Fruit fly (Drosophila melanogaster) whole organism, prepupa: ENCODE measurements around the gene CG31220.

Source experiments
- CG10631 ChIP-seq: fragments of 200-800 bp; sonication (Bioruptor generic); optimal IDR thresholded peaks from 2 replicates; lab custom pipeline; 2016; ENCODE audit warnings: missing biosample characterization, missing genetic modification characterization
- CG10669 ChIP-seq: fragments of 200-800 bp; sonication (Bioruptor generic); optimal IDR thresholded peaks from 3 replicates; lab custom pipeline; 2018; ENCODE audit warnings: missing biosample characterization, mild to moderate bottlenecking, missing genetic modification characterization, moderate library complexity
- CG11294 ChIP-seq: fragments of 200-800 bp; sonication (Bioruptor generic); IDR thresholded peaks from 2 replicates; pipeline ENCODE4 v1.3.6; 2022; ENCODE audit warnings: missing biosample characterization, missing genetic modification characterization
- CG11762 ChIP-seq: fragments of 200-800 bp; sonication (Bioruptor generic); optimal IDR thresholded peaks from 3 replicates; lab custom pipeline; 2016; ENCODE audit warnings: missing biosample characterization, missing genetic modification characterization; ENCODE audit not compliant: insufficient read depth
- CG11902 ChIP-seq: fragments of 200-800 bp; sonication (Bioruptor generic); optimal IDR thresholded peaks from 3 replicates; lab custom pipeline; 2016; ENCODE audit warnings: missing biosample characterization, missing genetic modification characterization
- CG15336 ChIP-seq: fragments of 200-800 bp; sonication (Bioruptor generic); IDR thresholded peaks from 2 replicates; pipeline ENCODE4 v1.3.6; 2022; ENCODE audit warnings: missing biosample characterization, missing genetic modification characterization
- CG1621 ChIP-seq: fragments of 200-800 bp; sonication (Bioruptor generic); optimal IDR thresholded peaks from 3 replicates; lab custom pipeline; 2018; ENCODE audit warnings: missing biosample characterization, mild to moderate bottlenecking, missing genetic modification characterization
- CG16779 ChIP-seq: fragments of 200-800 bp; sonication (Bioruptor generic); optimal IDR thresholded peaks from 3 replicates; lab custom pipeline; 2017; ENCODE audit warnings: missing biosample characterization, mild to moderate bottlenecking, missing genetic modification characterization
- CG3032 ChIP-seq: fragments of 200-800 bp; optimal IDR thresholded peaks from 2 replicates; lab custom pipeline; 2019; ENCODE audit warnings: missing biosample characterization, mild to moderate bottlenecking, missing genetic modification characterization, moderate library complexity
- CG31627 ChIP-seq: fragments of 200-800 bp; sonication (Bioruptor generic); optimal IDR thresholded peaks from 3 replicates; lab custom pipeline; 2016; ENCODE audit warnings: missing biosample characterization, missing genetic modification characterization
- CG32006 ChIP-seq: fragments of 200-800 bp; sonication (Bioruptor generic); optimal IDR thresholded peaks from 3 replicates; lab custom pipeline; 2017; ENCODE audit warnings: missing biosample characterization, mild to moderate bottlenecking, missing genetic modification characterization
- CG34406 ChIP-seq: fragments of 200-800 bp; sonication (Bioruptor generic); optimal IDR thresholded peaks from 3 replicates; lab custom pipeline; 2016; ENCODE audit warnings: missing biosample characterization, missing genetic modification characterization
- CG4318 ChIP-seq: fragments of 200-800 bp; sonication (Bioruptor generic); optimal IDR thresholded peaks from 3 replicates; lab custom pipeline; 2017; ENCODE audit warnings: missing biosample characterization, mild to moderate bottlenecking, missing genetic modification characterization
- CG6276 ChIP-seq: fragments of 200-800 bp; sonication (Bioruptor generic); optimal IDR thresholded peaks from 2 replicates; lab custom pipeline; 2017; ENCODE audit warnings: missing biosample characterization, mild to moderate bottlenecking, missing genetic modification characterization
- CG6808 ChIP-seq: fragments of 200-800 bp; sonication (Bioruptor generic); optimal IDR thresholded peaks from 3 replicates; lab custom pipeline; 2017; ENCODE audit warnings: missing biosample characterization, missing genetic modification characterization, mild to moderate bottlenecking, moderate library complexity, missing genetic modification reagents
- CG6854 ChIP-seq: fragments of 200-800 bp; sonication (Bioruptor generic); optimal IDR thresholded peaks from 2 replicates; lab custom pipeline; 2017; ENCODE audit warnings: missing biosample characterization, mild to moderate bottlenecking, missing genetic modification characterization
- CG7368 ChIP-seq: fragments of 200-800 bp; sonication (Bioruptor generic); optimal IDR thresholded peaks from 3 replicates; lab custom pipeline; 2016; ENCODE audit warnings: missing biosample characterization, missing genetic modification characterization
- CG8119 ChIP-seq: fragments of 200-800 bp; sonication (Bioruptor generic); IDR thresholded peaks from 3 replicates; pipeline ENCODE4 v1.3.6; 2022; ENCODE audit warnings: missing biosample characterization, missing genetic modification characterization
- CG8319 ChIP-seq: fragments of 200-800 bp; sonication (Bioruptor generic); optimal IDR thresholded peaks from 3 replicates; lab custom pipeline; 2016; ENCODE audit warnings: missing biosample characterization, missing genetic modification characterization
- CG8632 ChIP-seq: fragments of 200-800 bp; sonication (Bioruptor generic); optimal IDR thresholded peaks from 3 replicates; lab custom pipeline; 2016; ENCODE audit warnings: missing biosample characterization, missing genetic modification characterization
- CG9139 ChIP-seq: fragments of 200-800 bp; sonication (Bioruptor generic); optimal IDR thresholded peaks from 3 replicates; lab custom pipeline; 2017; ENCODE audit warnings: missing biosample characterization, mild to moderate bottlenecking, missing genetic modification characterization
- Eip75B ChIP-seq: fragments of 200-800 bp; sonication (Bioruptor generic); optimal IDR thresholded peaks from 3 replicates; lab custom pipeline; 2016; ENCODE audit warnings: missing biosample characterization, missing genetic modification characterization
- Eip93F ChIP-seq: fragments of 200-800 bp; sonication (Bioruptor generic); optimal IDR thresholded peaks from 2 replicates; lab custom pipeline; 2016; ENCODE audit warnings: missing biosample characterization, mild to moderate bottlenecking, missing genetic modification characterization
- Ets21C ChIP-seq: fragments of 200-800 bp; sonication (Bioruptor generic); optimal IDR thresholded peaks from 3 replicates; lab custom pipeline; 2016; ENCODE audit warnings: missing biosample characterization, missing genetic modification characterization
- Ets96B ChIP-seq: fragments of 200-800 bp; optimal IDR thresholded peaks from 2 replicates; lab custom pipeline; 2019; ENCODE audit warnings: missing biosample characterization, mild to moderate bottlenecking, missing genetic modification characterization, moderate library complexity
- Hr38 ChIP-seq: sonication (Bioruptor generic); optimal IDR thresholded peaks from 2 replicates; lab custom pipeline; 2016; ENCODE audit warnings: missing biosample characterization, missing genetic modification characterization
- Hr39 ChIP-seq: fragments of 200-800 bp; sonication (Bioruptor generic); optimal IDR thresholded peaks from 2 replicates; lab custom pipeline; 2016; ENCODE audit warnings: missing biosample characterization, missing genetic modification characterization
- Hr4 ChIP-seq: fragments of 200-800 bp; sonication (Bioruptor generic); optimal IDR thresholded peaks from 3 replicates; lab custom pipeline; 2016; ENCODE audit warnings: missing biosample characterization, missing genetic modification characterization
- Lpt ChIP-seq: fragments of 200-800 bp; sonication (Bioruptor generic); optimal IDR thresholded peaks from 3 replicates; lab custom pipeline; 2016; ENCODE audit warnings: missing biosample characterization, missing genetic modification characterization
- Met ChIP-seq: fragments of 200-800 bp; sonication (Bioruptor generic); optimal IDR thresholded peaks from 3 replicates; lab custom pipeline; 2016; ENCODE audit warnings: missing biosample characterization, missing genetic modification characterization
- OdsH ChIP-seq: fragments of 200-800 bp; sonication (Bioruptor generic); optimal IDR thresholded peaks from 3 replicates; lab custom pipeline; 2016; ENCODE audit warnings: missing biosample characterization, missing genetic modification characterization
- Smox ChIP-seq: fragments of 200-800 bp; sonication (Bioruptor generic); optimal IDR thresholded peaks from 3 replicates; lab custom pipeline; 2016; ENCODE audit warnings: missing biosample characterization, missing genetic modification characterization
- Sox102F ChIP-seq: fragments of 200-800 bp; sonication (Bioruptor generic); optimal IDR thresholded peaks from 2 replicates; lab custom pipeline; 2016; ENCODE audit warnings: missing biosample characterization, mild to moderate bottlenecking, missing genetic modification characterization
- Sox15 ChIP-seq: fragments of 200-800 bp; sonication (Bioruptor generic); optimal IDR thresholded peaks from 3 replicates; lab custom pipeline; 2016; ENCODE audit warnings: missing biosample characterization, missing genetic modification characterization
- achi ChIP-seq: fragments of 200-800 bp; sonication (Bioruptor generic); optimal IDR thresholded peaks from 3 replicates; lab custom pipeline; 2016; ENCODE audit warnings: missing biosample characterization, missing genetic modification characterization
- acj6 ChIP-seq: fragments of 200-800 bp; sonication (Bioruptor generic); optimal IDR thresholded peaks from 3 replicates; lab custom pipeline; 2016; ENCODE audit warnings: missing biosample characterization, missing genetic modification characterization
- cyc ChIP-seq: fragments of 200-800 bp; sonication (Bioruptor generic); optimal IDR thresholded peaks from 3 replicates; lab custom pipeline; 2016; ENCODE audit warnings: missing biosample characterization, missing genetic modification characterization
- dac ChIP-seq: fragments of 200-800 bp; sonication (Bioruptor generic); optimal IDR thresholded peaks from 2 replicates; lab custom pipeline; 2017; ENCODE audit warnings: missing biosample characterization, mild to moderate bottlenecking, missing genetic modification characterization
- dsx ChIP-seq: fragments of 200-800 bp; optimal IDR thresholded peaks from 3 replicates; lab custom pipeline; 2019; ENCODE audit warnings: missing biosample characterization, mild to moderate bottlenecking, missing genetic modification characterization, moderate library complexity; ENCODE audit not compliant: poor library complexity, severe bottlenecking
- eg ChIP-seq: fragments of 200-800 bp; sonication (Bioruptor generic); IDR thresholded peaks from 3 replicates; pipeline ENCODE4 v1.3.6; 2022; ENCODE audit warnings: missing biosample characterization, missing genetic modification characterization
- fd59A ChIP-seq: fragments of 200-800 bp; sonication (Bioruptor generic); optimal IDR thresholded peaks from 2 replicates; lab custom pipeline; 2017; ENCODE audit warnings: missing biosample characterization, mild to moderate bottlenecking, missing genetic modification characterization, missing genetic modification reagents
- fd85E ChIP-seq: fragments of 200-800 bp; sonication (Bioruptor generic); optimal IDR thresholded peaks from 3 replicates; lab custom pipeline; 2016; ENCODE audit warnings: missing biosample characterization, missing genetic modification characterization
- lz ChIP-seq: fragments of 200-800 bp; sonication (Bioruptor generic); optimal IDR thresholded peaks from 3 replicates; lab custom pipeline; 2016; ENCODE audit warnings: missing biosample characterization, missing genetic modification characterization
- net ChIP-seq: fragments of 200-800 bp; sonication (Bioruptor generic); optimal IDR thresholded peaks from 3 replicates; lab custom pipeline; 2016; ENCODE audit warnings: missing biosample characterization, missing genetic modification characterization
- pdm3 ChIP-seq: fragments of 200-800 bp; sonication (Bioruptor generic); optimal IDR thresholded peaks from 3 replicates; lab custom pipeline; 2016; ENCODE audit warnings: missing biosample characterization, missing genetic modification characterization
- salr ChIP-seq, 2 experiments: fragments of 200-800 bp; sonication (Bioruptor generic); optimal IDR thresholded peaks; 3 replicates each; lab custom pipeline; 2016 to 2018; ENCODE audit warnings: missing biosample characterization in 2 of 2, missing genetic modification characterization in 2 of 2, mild to moderate bottlenecking in 1 of 2
- spab ChIP-seq: fragments of 200-800 bp; sonication (Bioruptor generic); optimal IDR thresholded peaks from 2 replicates; lab custom pipeline; 2017; ENCODE audit warnings: missing biosample characterization, mild to moderate bottlenecking, missing genetic modification characterization, missing genetic modification reagents
- ss ChIP-seq, 2 experiments: fragments of 200-800 bp; sonication (Bioruptor generic); optimal IDR thresholded peaks; 2 replicates in 1 of 2; 3 replicates in 1 of 2; lab custom pipeline; 2017 to 2018; ENCODE audit warnings: mild to moderate bottlenecking in 2 of 2, missing biosample characterization in 2 of 2, missing genetic modification characterization in 2 of 2, moderate library complexity in 1 of 2
- svp ChIP-seq: fragments of 200-800 bp; sonication (Bioruptor generic); peaks from one replicate; lab custom pipeline; 2016; ENCODE audit warnings: missing biosample characterization, missing genetic modification characterization
- topi ChIP-seq: fragments of 200-800 bp; sonication (Bioruptor generic); optimal IDR thresholded peaks from 3 replicates; lab custom pipeline; 2016; ENCODE audit warnings: missing biosample characterization, missing genetic modification characterization
- vri ChIP-seq: fragments of 200-800 bp; sonication (Bioruptor generic); optimal IDR thresholded peaks from 3 replicates; lab custom pipeline; 2016; ENCODE audit warnings: missing biosample characterization, mild to moderate bottlenecking, missing genetic modification characterization

The CG31220 gene

DNA sequence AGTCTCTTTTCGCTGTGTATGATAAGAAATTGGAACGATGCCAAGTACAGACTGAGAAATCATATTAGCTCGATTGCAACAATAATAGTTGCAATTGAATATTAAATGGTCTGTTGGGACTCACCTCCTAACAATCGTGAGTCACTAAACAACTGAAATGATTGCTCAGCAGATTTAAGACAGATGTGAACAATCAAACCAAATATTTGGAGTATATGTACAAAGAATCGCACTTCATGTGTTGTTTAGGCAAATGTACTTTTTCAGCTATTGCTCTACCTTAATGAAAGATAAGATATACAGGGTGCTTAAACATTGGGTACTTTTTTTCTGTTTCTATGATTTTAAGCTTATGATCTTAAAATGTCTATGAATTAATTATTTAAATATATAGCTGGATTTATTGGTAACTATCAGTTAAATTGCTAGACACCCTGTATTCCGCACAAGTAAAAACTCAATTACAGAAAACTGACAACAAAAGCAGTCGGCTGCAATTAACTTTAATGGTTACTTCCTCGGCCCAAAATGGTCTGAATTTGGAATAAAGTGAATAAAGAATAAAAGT, 6.7 kb upstream of the CG31220 start:
- TF ChIP-seq CG8319: peak; percentile 45
- peak; percentile 86 for TF ChIP-seq Hr4 (GFP tag; lab: Kevin White, UChicago)
- peak; percentile 50 for TF ChIP-seq CG16779 (tag; lab: Kevin White, UChicago)
- peak; percentile 82 for TF ChIP-seq CG32006 (GFP tag; lab: Kevin White, UChicago)
- peak in 1 of 2 experiments; percentile 80 for TF ChIP-seq salr (GFP tag; optimal IDR thresholded peaks at IDR 0.05; lab: Kevin White, UChicago)
- no peak for TF ChIP-seq Hr38
- peak; percentile 73 for TF ChIP-seq Sox102F (GFP tag; lab: Kevin White, UChicago)
- peak; percentile 73 for TF ChIP-seq Lpt (GFP tag; lab: Kevin White, UChicago)
- TF ChIP-seq CG6854 (GFP tag; lab: Kevin White, UChicago): no peak
- peak; percentile 59 for TF ChIP-seq CG1621
- TF ChIP-seq dsx (GFP tag; lab: Kevin White, UChicago): peak; percentile 55
- TF ChIP-seq dac (GFP tag; lab: Kevin White, UChicago): peak; percentile 55
- peak; percentile 66 for TF ChIP-seq CG10669 (GFP tag; lab: Kevin White, UChicago)
- peak; percentile 80 for TF ChIP-seq CG10631 (GFP tag; lab: Kevin White, UChicago)
- peak; percentile 54 for TF ChIP-seq spab (GFP tag; lab: Kevin White, UChicago)
- TF ChIP-seq CG11762 (GFP tag; lab: Kevin White, UChicago): peak; percentile 55
- TF ChIP-seq acj6 (GFP tag; lab: Kevin White, UChicago): peak; percentile 69
- peak; percentile 71 for TF ChIP-seq cyc
- peak; percentile 71 for TF ChIP-seq lz
- peak; percentile 95 for TF ChIP-seq CG15336 (GFP tag; lab: Robert Waterston, UW)
- TF ChIP-seq topi (GFP tag; lab: Kevin White, UChicago): peak; percentile 77
- peak; percentile 46 for TF ChIP-seq fd59A
- TF ChIP-seq CG3032 (tag; lab: Kevin White, UChicago): peak; percentile 74
- peak; percentile 36 for TF ChIP-seq fd85E (GFP tag; lab: Kevin White, UChicago)
- peak; percentile 70 for TF ChIP-seq CG7368 (GFP tag; lab: Kevin White, UChicago)
- TF ChIP-seq CG34406: peak; percentile 82
- TF ChIP-seq CG31627 (GFP tag; lab: Kevin White, UChicago): peak; percentile 62
- TF ChIP-seq CG11902: peak; percentile 49
- peak; percentile 80 for TF ChIP-seq OdsH
- peak; percentile 86 for TF ChIP-seq svp (GFP tag; lab: Kevin White, UChicago)
- TF ChIP-seq Ets96B: peak; percentile 72
- TF ChIP-seq achi (GFP tag; lab: Kevin White, UChicago): peak; percentile 76
- TF ChIP-seq Met (GFP tag; lab: Kevin White, UChicago): peak; percentile 79
- peak; percentile 40 to 66 for TF ChIP-seq ss (GFP tag; optimal IDR thresholded peaks at IDR 0.05; lab: Kevin White, UChicago)
- TF ChIP-seq Smox (GFP tag; lab: Kevin White, UChicago): peak; percentile 77
- TF ChIP-seq CG8119: peak; percentile 90
- TF ChIP-seq eg (GFP tag; lab: Robert Waterston, UW): peak; percentile 96
- TF ChIP-seq CG4318 (GFP tag; lab: Kevin White, UChicago): peak; percentile 68
- TF ChIP-seq CG6276 (GFP tag; lab: Kevin White, UChicago): peak; percentile 86
- peak; percentile 60 for TF ChIP-seq Sox15 (GFP tag; lab: Kevin White, UChicago)
- TF ChIP-seq Ets21C (GFP tag; lab: Kevin White, UChicago): peak; percentile 46
- TF ChIP-seq CG11294 (GFP tag; lab: Robert Waterston, UW): peak; percentile 78
- peak; percentile 83 for TF ChIP-seq CG8632 (GFP tag; lab: Kevin White, UChicago)
- peak; percentile 47 for TF ChIP-seq CG9139 (GFP tag; lab: Kevin White, UChicago)
- peak; percentile 79 for TF ChIP-seq vri (GFP tag; lab: Kevin White, UChicago)
- TF ChIP-seq Hr39 (GFP tag; lab: Kevin White, UChicago): peak; percentile 35
- peak; percentile 77 for TF ChIP-seq pdm3
- TF ChIP-seq Eip93F: peak; percentile 52
- peak; percentile 79 for TF ChIP-seq Eip75B (GFP tag; lab: Kevin White, UChicago)
- peak; percentile 78 for TF ChIP-seq net (GFP tag; lab: Kevin White, UChicago)
- TF ChIP-seq CG6808: peak; percentile 64
